Fruit fly (Drosophila melanogaster) whole organism, wandering third instar larva: ENCODE data around the gene tll.
A peak's percentile ranks its signal among the peaks of the same experiment; 100 is the strongest.

Source experiments
- Abd-B ChIP-seq: fragments of >200 bp; optimal IDR thresholded peaks from 2 replicates; lab custom pipeline; 2017; ENCODE audit warnings: missing biosample characterization, missing genetic modification characterization
- CG32264 ChIP-seq: fragments of 200-800 bp; sonication (Bioruptor generic); optimal IDR thresholded peaks from 2 replicates; lab custom pipeline; 2016; ENCODE audit warnings: missing biosample characterization, missing genetic modification characterization
- CG9705 ChIP-seq: fragments of 200-800 bp; sonication (Bioruptor generic); optimal IDR thresholded peaks from 2 replicates; lab custom pipeline; 2018; ENCODE audit warnings: missing biosample characterization, mild to moderate bottlenecking, missing genetic modification characterization
- CrebA ChIP-seq: fragments of 200-800 bp; sonication (Bioruptor generic); optimal IDR thresholded peaks from 2 replicates; lab custom pipeline; 2016; ENCODE audit warnings: missing biosample characterization, mild to moderate bottlenecking, missing genetic modification characterization, borderline replicate concordance
- Dfd ChIP-seq: fragments of >200 bp; optimal IDR thresholded peaks from 2 replicates; lab custom pipeline; 2017; ENCODE audit warnings: missing biosample characterization, missing genetic modification characterization
- Dif ChIP-seq: fragments of 200-275, 200-300 bp; sonication (Bioruptor generic); optimal IDR thresholded peaks from 2 replicates; lab custom pipeline; 2018; ENCODE audit warnings: missing biosample characterization, missing genetic modification characterization; ENCODE audit not compliant: partially characterized antibody
- GATAd ChIP-seq: sonication (Bioruptor generic); optimal IDR thresholded peaks from 2 replicates; lab custom pipeline; 2016; ENCODE audit warnings: missing biosample characterization, missing genetic modification characterization
- HLH106 ChIP-seq: fragments of 200-800 bp; optimal IDR thresholded peaks from 3 replicates; lab custom pipeline; 2019; ENCODE audit warnings: missing biosample characterization, mild to moderate bottlenecking, missing genetic modification characterization, moderate library complexity
- Hnf4 ChIP-seq: fragments of 200-800 bp; sonication (Bioruptor generic); optimal IDR thresholded peaks from 2 replicates; lab custom pipeline; 2016; ENCODE audit warnings: missing biosample characterization, mild to moderate bottlenecking, missing genetic modification characterization
- Hr78 ChIP-seq: fragments of >200 bp; optimal IDR thresholded peaks from 2 replicates; lab custom pipeline; 2017; ENCODE audit warnings: missing biosample characterization, missing genetic modification characterization
- Hr83 ChIP-seq: fragments of 200-300 bp; sonication (Bioruptor generic); optimal IDR thresholded peaks from 2 replicates; lab custom pipeline; 2016; ENCODE audit warnings: missing biosample characterization, mild to moderate bottlenecking, missing genetic modification characterization, moderate library complexity; ENCODE audit not compliant: poor library complexity, severe bottlenecking
- Jra ChIP-seq: sonication (Bioruptor generic); optimal IDR thresholded peaks from 2 replicates; lab custom pipeline; 2016; ENCODE audit warnings: missing biosample characterization, missing genetic modification characterization
- Mio ChIP-seq: sonication (Bioruptor generic); optimal IDR thresholded peaks from 2 replicates; lab custom pipeline; 2016; ENCODE audit warnings: missing biosample characterization, missing genetic modification characterization
- Myc ChIP-seq: fragments of >200 bp; optimal IDR thresholded peaks from 2 replicates; lab custom pipeline; 2017
- N ChIP-seq: fragments of >200 bp; optimal IDR thresholded peaks from 2 replicates; lab custom pipeline; 2018; ENCODE audit warnings: missing biosample characterization, missing external identifiers, missing genetic modification characterization
- OdsH ChIP-seq: fragments of 200-800 bp; sonication (Bioruptor generic); optimal IDR thresholded peaks from 2 replicates; lab custom pipeline; 2016; ENCODE audit warnings: missing biosample characterization, mild to moderate bottlenecking, missing genetic modification characterization
- Rel ChIP-seq, 2 experiments: fragments of 200-800 bp; sonication (Bioruptor generic) in 1 of 2; optimal IDR thresholded peaks; 2 replicates in 1 of 2; 3 replicates in 1 of 2; lab custom pipeline; 2016 to 2019; ENCODE audit warnings: mild to moderate bottlenecking in 2 of 2, missing biosample characterization in 2 of 2, missing genetic modification characterization in 2 of 2, moderate library complexity in 1 of 2
- Sp1 ChIP-seq: fragments of 200-800 bp; sonication (Bioruptor generic); optimal IDR thresholded peaks from 3 replicates; lab custom pipeline; 2019; ENCODE audit warnings: missing biosample characterization, mild to moderate bottlenecking, missing genetic modification characterization, moderate library complexity
- Vsx2 ChIP-seq: fragments of 200-300, 225-300 bp; sonication (Bioruptor generic); optimal IDR thresholded peaks from 2 replicates; lab custom pipeline; 2018; ENCODE audit warnings: missing biosample characterization, missing genetic modification characterization; ENCODE audit not compliant: partially characterized antibody
- br ChIP-seq: fragments of 200-800 bp; sonication (Bioruptor generic); optimal IDR thresholded peaks from 2 replicates; lab custom pipeline; 2016; ENCODE audit warnings: missing biosample characterization, missing genetic modification characterization
- brk ChIP-seq: fragments of 200-800 bp; sonication (Bioruptor generic); optimal IDR thresholded peaks from 2 replicates; lab custom pipeline; 2016; ENCODE audit warnings: missing biosample characterization, mild to moderate bottlenecking, missing genetic modification characterization
- dl ChIP-seq, 2 experiments: fragments of 175-275, 200-275 bp in 1 of 2; fragments of 200-275 bp in 1 of 2; sonication (Bioruptor generic); optimal IDR thresholded peaks; lab custom pipeline; 2018; ENCODE audit warnings: mild to moderate bottlenecking in 2 of 2, missing biosample characterization in 2 of 2, missing genetic modification characterization in 2 of 2, moderate library complexity in 2 of 2; ENCODE audit not compliant: partially characterized antibody in 2 of 2, insufficient read depth in 1 of 2
- dmrt93B ChIP-seq: fragments of 200-800 bp; sonication (Bioruptor generic); optimal IDR thresholded peaks from 2 replicates; lab custom pipeline; 2018; ENCODE audit warnings: missing biosample characterization, mild to moderate bottlenecking, missing genetic modification characterization
- dsf ChIP-seq: sonication (Bioruptor generic); optimal IDR thresholded peaks from 2 replicates; lab custom pipeline; 2016; ENCODE audit warnings: missing biosample characterization, missing genetic modification characterization, borderline replicate concordance
- ey ChIP-seq: fragments of 200-800 bp; sonication (Bioruptor generic); optimal IDR thresholded peaks from 2 replicates; lab custom pipeline; 2016; ENCODE audit warnings: missing biosample characterization, missing genetic modification characterization
- foxo ChIP-seq, 2 experiments: fragments of 200-800 bp; sonication (Bioruptor generic); optimal IDR thresholded peaks; 2 replicates in 1 of 2; 3 replicates in 1 of 2; lab custom pipeline; 2016 to 2017; ENCODE audit warnings: missing biosample characterization in 2 of 2, missing genetic modification characterization in 2 of 2
- fru ChIP-seq: fragments of 200-800 bp; sonication (Bioruptor generic); optimal IDR thresholded peaks from 3 replicates; lab custom pipeline; 2016; ENCODE audit warnings: missing biosample characterization, mild to moderate bottlenecking, missing genetic modification characterization
- h ChIP-seq: fragments of 200-800 bp; sonication (Bioruptor generic); optimal IDR thresholded peaks from 3 replicates; lab custom pipeline; 2016; ENCODE audit warnings: missing biosample characterization, mild to moderate bottlenecking, missing genetic modification characterization
- lola ChIP-seq: fragments of >200 bp; optimal IDR thresholded peaks from 2 replicates; lab custom pipeline; 2017; ENCODE audit warnings: missing biosample characterization, missing genetic modification characterization
- pan ChIP-seq: fragments of >200 bp; optimal IDR thresholded peaks from 2 replicates; lab custom pipeline; 2017
- psq ChIP-seq: fragments of 200-800 bp; sonication (Bioruptor generic); optimal IDR thresholded peaks from 3 replicates; lab custom pipeline; 2017; ENCODE audit warnings: missing biosample characterization, mild to moderate bottlenecking, missing genetic modification characterization, moderate library complexity
- rgr ChIP-seq: fragments of 200-800 bp; sonication (Bioruptor generic); optimal IDR thresholded peaks from 3 replicates; lab custom pipeline; 2016; ENCODE audit warnings: missing biosample characterization, mild to moderate bottlenecking, missing genetic modification characterization
- sage ChIP-seq: fragments of 200-800 bp; sonication (Bioruptor generic); optimal IDR thresholded peaks from 2 replicates; lab custom pipeline; 2016; ENCODE audit warnings: missing biosample characterization, mild to moderate bottlenecking, missing genetic modification characterization
- sv ChIP-seq: fragments of 200-800 bp; sonication (Bioruptor generic); optimal IDR thresholded peaks from 3 replicates; lab custom pipeline; 2016; ENCODE audit warnings: missing biosample characterization, missing genetic modification characterization
- tai ChIP-seq: sonication (Bioruptor generic); optimal IDR thresholded peaks from 2 replicates; lab custom pipeline; 2016; ENCODE audit warnings: missing biosample characterization, missing genetic modification characterization
- usp ChIP-seq: fragments of >200 bp; optimal IDR thresholded peaks from 2 replicates; lab custom pipeline; 2017; ENCODE audit warnings: missing biosample characterization, missing genetic modification characterization
- woc ChIP-seq: sonication (Bioruptor generic); optimal IDR thresholded peaks from 2 replicates; lab custom pipeline; 2016; ENCODE audit warnings: missing biosample characterization, mild to moderate bottlenecking, missing genetic modification characterization

Gene tll

DNA sequence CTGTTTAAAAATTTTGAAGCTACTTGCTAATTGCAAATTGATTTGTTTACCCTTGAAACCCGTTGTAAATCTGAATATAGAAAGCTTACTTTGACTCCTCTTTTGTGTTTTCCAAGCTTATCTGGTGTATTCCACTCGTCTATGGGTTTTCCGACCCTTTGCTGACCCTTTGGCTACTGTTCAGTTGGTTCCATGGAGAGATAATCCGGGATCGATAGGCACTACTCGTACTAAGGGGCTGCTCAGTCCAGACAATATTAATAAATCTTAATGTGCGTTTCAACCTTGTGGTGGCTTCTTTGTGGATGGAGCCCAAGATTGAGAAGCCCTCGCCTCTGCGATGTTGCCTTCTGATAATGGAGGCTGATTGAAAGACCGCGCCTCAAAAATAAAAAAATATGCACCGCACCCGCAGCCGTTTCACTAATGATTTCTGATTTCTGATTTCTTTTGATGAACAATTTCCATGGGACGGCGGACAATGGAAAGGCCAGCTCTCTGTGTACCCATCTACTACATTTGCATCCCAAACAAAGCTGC is 41.8 kb upstream of the tll start:
- TF ChIP-seq Myc (lab: Kevin White, UChicago) (no peak), Sp1 (GFP tag; lab: Kevin White, UChicago) (no peak), usp (no peak), Mio (GFP tag; lab: Kevin White, UChicago) (no peak), psq (no peak), Hr78 (GFP tag; lab: Kevin White, UChicago) (no peak), HLH106 (tag; lab: Kevin White, UChicago) (no peak), pan (lab: Kevin White, UChicago) (no peak), CrebA (GFP tag; lab: Kevin White, UChicago) (no peak), N (GFP tag; lab: Kevin White, UChicago) (no peak), ey (GFP tag; lab: Kevin White, UChicago) (no peak)

DNA sequence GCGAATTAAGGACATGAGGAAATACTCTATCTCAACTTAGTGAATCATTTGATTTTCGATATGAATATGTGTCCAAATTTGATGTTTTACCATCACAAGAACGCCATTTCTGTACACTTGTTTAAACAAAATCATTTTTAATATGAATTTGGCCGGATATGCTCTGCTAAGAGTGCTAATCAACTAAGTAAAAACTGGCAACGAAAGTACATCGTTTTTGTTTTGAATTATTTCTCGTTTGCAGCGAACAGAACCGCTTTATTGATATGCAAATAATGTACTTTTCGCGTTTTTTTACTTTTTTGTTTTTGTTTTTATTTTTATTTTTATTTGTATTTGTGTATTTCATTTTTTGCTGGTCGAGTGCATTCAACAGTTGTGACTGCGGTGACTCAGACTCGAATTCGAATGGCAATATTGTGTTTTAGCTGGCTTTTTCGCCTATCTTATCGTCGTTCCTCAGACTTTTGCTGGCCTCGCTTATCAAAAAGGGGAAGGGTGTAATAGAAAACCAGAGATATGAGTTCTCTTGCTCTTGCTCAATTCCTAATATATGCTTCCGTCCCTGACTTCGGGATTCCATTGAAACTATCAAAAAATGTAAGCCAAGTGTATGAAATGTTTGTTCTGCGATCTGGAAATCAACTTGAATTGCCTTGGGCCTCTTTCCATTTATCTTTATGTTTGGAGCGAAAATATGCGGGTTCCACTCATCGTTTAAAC is 40.7 kb upstream of the tll start:
- peak; percentile 80 for TF ChIP-seq brk (GFP tag; lab: Kevin White, UChicago)
- TF ChIP-seq N (GFP tag; lab: Kevin White, UChicago) = no peak
- no peak for TF ChIP-seq sv
- TF ChIP-seq Hr78 (GFP tag; lab: Kevin White, UChicago) = no peak
- no peak for TF ChIP-seq Dif
- TF ChIP-seq dmrt93B (GFP tag; lab: Kevin White, UChicago) = peak; percentile 43
- peak; percentile 84 for TF ChIP-seq h (GFP tag; lab: Kevin White, UChicago)
- peak; percentile 58 for TF ChIP-seq woc (GFP tag; lab: Kevin White, UChicago)
- TF ChIP-seq lola (GFP tag; lab: Kevin White, UChicago) = no peak
- TF ChIP-seq Mio (GFP tag; lab: Kevin White, UChicago) = no peak
- TF ChIP-seq pan (lab: Kevin White, UChicago) = no peak
- TF ChIP-seq Hnf4 (GFP tag; lab: Kevin White, UChicago) = peak; percentile 68
- peak; percentile 14 for TF ChIP-seq Rel (GFP tag; optimal IDR thresholded peaks at IDR 0.05; lab: Kevin White, UChicago)
- TF ChIP-seq Rel (tag; optimal IDR thresholded peaks at IDR 0.05; lab: Kevin White, UChicago) = peak; percentile 74
- peak; percentile 9 for TF ChIP-seq dsf (GFP tag; lab: Kevin White, UChicago)
- TF ChIP-seq CrebA (GFP tag; lab: Kevin White, UChicago) = no peak
- peak; percentile 81 to 85 for TF ChIP-seq foxo (GFP tag; optimal IDR thresholded peaks at IDR 0.05; lab: Kevin White, UChicago)
- no peak for TF ChIP-seq Dfd (GFP tag; lab: Kevin White, UChicago)
- TF ChIP-seq Myc (lab: Kevin White, UChicago) = no peak
- peak; percentile 77 for TF ChIP-seq fru (GFP tag; lab: Kevin White, UChicago)
- TF ChIP-seq Hr83 = no peak
- TF ChIP-seq rgr (GFP tag; lab: Kevin White, UChicago) = peak; percentile 82
- peak; percentile 85 for TF ChIP-seq ey (GFP tag; lab: Kevin White, UChicago)
- TF ChIP-seq CG9705 (GFP tag; lab: Kevin White, UChicago) = no peak
- TF ChIP-seq Jra = peak; percentile 59
- TF ChIP-seq OdsH (GFP tag; lab: Kevin White, UChicago) = peak; percentile 73
- peak; percentile 68 for TF ChIP-seq Sp1 (GFP tag; lab: Kevin White, UChicago)
- no peak for TF ChIP-seq dl (GFP tag; optimal IDR thresholded peaks at IDR 0.05; lab: Kevin White, UChicago; ENCODE audit: insufficient read depth in 1 of 2, partially characterized antibody in 2 of 2)
- no peak for TF ChIP-seq GATAd
- TF ChIP-seq psq = peak; percentile 50
- peak; percentile 33 for TF ChIP-seq sage (GFP tag; lab: Kevin White, UChicago)
- TF ChIP-seq usp = no peak
- peak; percentile 75 for TF ChIP-seq HLH106 (tag; lab: Kevin White, UChicago)
- TF ChIP-seq tai = peak; percentile 78
- TF ChIP-seq CG32264 (GFP tag; lab: Kevin White, UChicago) = peak; percentile 48
- no peak for TF ChIP-seq Abd-B
- TF ChIP-seq br (GFP tag; lab: Kevin White, UChicago) = peak; percentile 81
- no peak for TF ChIP-seq Vsx2 (GFP tag; lab: Kevin White, UChicago)
